Worm (Caenorhabditis elegans): Measurements from ENCODE around the gene zmp-1.

Gene zmp-1

ce11 chrIII:5917365-5917958 is 15.3 kb downstream of the zmp-1 start:
- TF ChIP-seq Y56A3A.18 (GFP tag; IDR thresholded peaks at IDR 0.05) (0 out of 2 replicates have a peak, but pooled peaks have one; percentile 15), attf-5 (GFP tag; optimal IDR thresholded peaks at IDR 0.05) (peak; percentile 26), F57A8.1 (GFP tag; optimal IDR thresholded peaks at IDR 0.05) (no peak), dpl-1 (GFP tag; optimal IDR thresholded peaks at IDR 0.05) (no peak), chd-7 (tag; optimal IDR thresholded peaks at IDR 0.05) (peak; percentile 8), tlf-1 (GFP tag; optimal IDR thresholded peaks at IDR 0.05) (peak; percentile 44), repo-1 (tag; optimal IDR thresholded peaks at IDR 0.05) (peak; percentile 53), lin-40 (tag; optimal IDR thresholded peaks at IDR 0.05) (no peak), nhr-27 (tag; optimal IDR thresholded peaks at IDR 0.05) (no peak), nhr-80 (tag; optimal IDR thresholded peaks at IDR 0.05) (peak; percentile 62), cebp-1 (GFP tag; IDR thresholded peaks at IDR 0.05) (peak; percentile 87), cebp-1 (tag; optimal IDR thresholded peaks at IDR 0.05) (peak; percentile 86), hmg-1.2 (GFP tag; IDR thresholded peaks at IDR 0.05) (peak; percentile 19; the same call in 1 of the 2 replicates)

- TF ChIP-seq nhr-90 (tag; optimal IDR thresholded peaks at IDR 0.05) (no peak), dox-1 (GFP tag; IDR thresholded peaks at IDR 0.05) (peak; percentile 55), K12H6.12 (tag; optimal IDR thresholded peaks at IDR 0.05) (no peak), attf-3 (GFP tag; conservative IDR thresholded peaks at IDR 0.05) (no peak), hmg-1.2 (GFP tag; IDR thresholded peaks at IDR 0.05) (0 out of 2 replicates have a peak, but pooled peaks have one; percentile 6), somi-1 (GFP tag; optimal IDR thresholded peaks at IDR 0.05) (no peak), rcor-1 (GFP tag; IDR thresholded peaks at IDR 0.05) (no peak), egl-18 (GFP tag; IDR thresholded peaks at IDR 0.05) (no peak), aptf-3 (GFP tag; IDR thresholded peaks at IDR 0.05) (no peak), attf-5 (GFP tag; optimal IDR thresholded peaks at IDR 0.05) (no peak), nhr-80 (tag; optimal IDR thresholded peaks at IDR 0.05) (peak; percentile 88), lag-1 (GFP tag; IDR thresholded peaks at IDR 0.05) (no peak), T07F8.4 (tag; optimal IDR thresholded peaks at IDR 0.05) (no peak), hmg-20 (GFP tag; IDR thresholded peaks at IDR 0.05) (no peak), F49E8.2 (tag; optimal IDR thresholded peaks at IDR 0.05; ENCODE audit: insufficient read depth) (no peak), ZK185.1 (tag; optimal IDR thresholded peaks at IDR 0.05; ENCODE audit: poor library complexity, severe bottlenecking) (peak; percentile 2), die-1 (tag; optimal IDR thresholded peaks at IDR 0.05) (no peak), let-607 (tag; optimal IDR thresholded peaks at IDR 0.05) (no peak), fkh-3 (tag; optimal IDR thresholded peaks at IDR 0.05) (no peak), Y67H2A.10 (GFP tag; conservative IDR thresholded peaks at IDR 0.05) (no peak), hlh-26 (GFP tag; conservative IDR thresholded peaks at IDR 0.05) (no peak), cebp-1 (GFP tag; IDR thresholded peaks at IDR 0.05) (no peak), cebp-1 (tag; optimal IDR thresholded peaks at IDR 0.05) (no peak), F52B5.7 (tag; optimal IDR thresholded peaks at IDR 0.05) (no peak)
Observed at ce11 chrIII:5915926-5916325, 16.8 kb downstream of the zmp-1 start.

- TF ChIP-seq die-1 (tag; optimal IDR thresholded peaks at IDR 0.05) (peak; percentile 12), Y53F4B.3 (GFP tag; IDR thresholded peaks at IDR 0.05) (no peak), madf-8 (GFP tag; conservative IDR thresholded peaks at IDR 0.05) (no peak), mes-4 (tag; optimal IDR thresholded peaks at IDR 0.05) (peak; percentile 1), akir-1 (GFP tag; optimal IDR thresholded peaks at IDR 0.05) (no peak), ztf-28 (GFP tag; IDR thresholded peaks at IDR 0.05) (no peak), tbp1 (GFP tag; optimal IDR thresholded peaks at IDR 0.05) (no peak), hrde-1 (tag; optimal IDR thresholded peaks at IDR 0.05; ENCODE audit: borderline replicate concordance) (peak; percentile 50), ztf-25 (GFP tag; IDR thresholded peaks at IDR 0.05) (no peak), D2030.7 (GFP tag; IDR thresholded peaks at IDR 0.05) (0 out of 2 replicates have a peak, but pooled peaks have one; percentile 35), lin-54 (GFP tag; optimal IDR thresholded peaks at IDR 0.05) (peak; percentile 33), dox-1 (GFP tag; IDR thresholded peaks at IDR 0.05) (peak; percentile 40; the same call in 1 of the 2 replicates), mcd-1 (GFP tag; IDR thresholded peaks at IDR 0.05) (no peak), nfya-1 (tag; optimal IDR thresholded peaks at IDR 0.05; ENCODE audit: borderline replicate concordance, insufficient read depth) (no peak), nhr-179 (tag; optimal IDR thresholded peaks at IDR 0.05) (no peak), sdz-38 (tag; optimal IDR thresholded peaks at IDR 0.05) (no peak)
Observed at ce11 chrIII:5914717-5915116, 18.0 kb downstream of the zmp-1 start.

All from whole organism, young adult.